Fruit fly (Drosophila melanogaster) whole organism, embryonic: ENCODE measurements around the gene CG4230.

ENCODE experiments used
- Adf1 ChIP-seq: fragments of 200-800 bp; sonication (Bioruptor generic); IDR thresholded peaks from 2 replicates; pipeline ENCODE4 v1.3.6; 2022; ENCODE audit warnings: missing biosample characterization, missing genetic modification characterization
- Blimp-1 ChIP-seq: fragments of 200-800 bp; sonication (Bioruptor generic); optimal IDR thresholded peaks from 3 replicates; lab custom pipeline; 2018; ENCODE audit warnings: missing biosample characterization, missing genetic modification characterization, mild to moderate bottlenecking, moderate library complexity, missing genetic modification reagents
- CG10979 ChIP-seq: fragments of 200-800 bp; sonication (Bioruptor generic); optimal IDR thresholded peaks from 2 replicates; lab custom pipeline; 2018; ENCODE audit warnings: missing biosample characterization, mild to moderate bottlenecking, missing genetic modification characterization, moderate library complexity
- CG11456 ChIP-seq: fragments of 200-800 bp; sonication (Bioruptor generic); IDR thresholded peaks from 3 replicates; pipeline ENCODE4 v1.3.6; 2022; ENCODE audit warnings: missing biosample characterization, missing genetic modification characterization
- CG12219 ChIP-seq: fragments of 200-800 bp; sonication (Bioruptor generic); optimal IDR thresholded peaks from 3 replicates; lab custom pipeline; 2018; ENCODE audit warnings: missing biosample characterization, mild to moderate bottlenecking, missing genetic modification characterization
- CG15514 ChIP-seq: fragments of 200-800 bp; sonication (Bioruptor generic); optimal IDR thresholded peaks from 3 replicates; lab custom pipeline; 2017; ENCODE audit warnings: missing biosample characterization, missing genetic modification characterization, mild to moderate bottlenecking, moderate library complexity, missing genetic modification reagents
- CG15601 ChIP-seq: fragments of 200-800 bp; sonication (Bioruptor generic); optimal IDR thresholded peaks from 3 replicates; lab custom pipeline; 2019; ENCODE audit warnings: missing biosample characterization, mild to moderate bottlenecking, missing genetic modification characterization, moderate library complexity
- CG2116 ChIP-seq: fragments of 200-800 bp; sonication (Bioruptor generic); optimal IDR thresholded peaks from 3 replicates; lab custom pipeline; 2018; ENCODE audit warnings: missing biosample characterization, mild to moderate bottlenecking, missing genetic modification characterization
- CG2202 ChIP-seq: fragments of 200-800 bp; sonication (Bioruptor generic); optimal IDR thresholded peaks from 2 replicates; lab custom pipeline; 2018; ENCODE audit warnings: missing biosample characterization, mild to moderate bottlenecking, missing genetic modification characterization
- CG30020 ChIP-seq: fragments of 200-800 bp; optimal IDR thresholded peaks from 2 replicates; lab custom pipeline; 2019; ENCODE audit warnings: missing biosample characterization, mild to moderate bottlenecking, missing genetic modification characterization, moderate library complexity
- CG3995 ChIP-seq: fragments of 200-800 bp; sonication (Bioruptor generic); optimal IDR thresholded peaks from 3 replicates; lab custom pipeline; 2016; ENCODE audit warnings: missing biosample characterization, missing genetic modification characterization
- CG5953 ChIP-seq: fragments of 200-800 bp; sonication (Bioruptor generic); IDR thresholded peaks from 2 replicates; pipeline ENCODE4 v1.3.6; 2022; ENCODE audit warnings: missing biosample characterization, missing genetic modification characterization
- CG6689 ChIP-seq: fragments of 200-800 bp; sonication (Bioruptor generic); IDR thresholded peaks from 2 replicates; pipeline ENCODE4 v1.3.6; 2022; ENCODE audit warnings: missing biosample characterization, missing genetic modification characterization
- CG8359 ChIP-seq: fragments of 200-800 bp; sonication (Bioruptor generic); optimal IDR thresholded peaks from 2 replicates; lab custom pipeline; 2017; ENCODE audit warnings: missing biosample characterization, mild to moderate bottlenecking, missing genetic modification characterization, borderline replicate concordance
- CoRest ChIP-seq: fragments of 200-800 bp; sonication (Bioruptor generic); optimal IDR thresholded peaks from 3 replicates; lab custom pipeline; 2018; ENCODE audit warnings: missing biosample characterization, mild to moderate bottlenecking, missing genetic modification characterization, moderate library complexity
- Dek ChIP-seq: fragments of 200-800 bp; sonication (Bioruptor generic); optimal IDR thresholded peaks from 3 replicates; lab custom pipeline; 2019; ENCODE audit warnings: missing biosample characterization, mild to moderate bottlenecking, missing genetic modification characterization, moderate library complexity
- Dip3 ChIP-seq: fragments of 200-800 bp; sonication (Bioruptor generic); optimal IDR thresholded peaks from 3 replicates; lab custom pipeline; 2016; ENCODE audit warnings: missing biosample characterization, missing genetic modification characterization
- Dp ChIP-seq: fragments of 200-800 bp; sonication (Bioruptor generic); optimal IDR thresholded peaks from 2 replicates; lab custom pipeline; 2018; ENCODE audit warnings: missing biosample characterization, mild to moderate bottlenecking, missing genetic modification characterization, moderate library complexity
- Dref ChIP-seq: fragments of 200-800 bp; sonication (Bioruptor generic); IDR thresholded peaks from 2 replicates; pipeline ENCODE4 v1.3.6; 2022; ENCODE audit warnings: missing biosample characterization, missing genetic modification characterization
- HLHmδ ChIP-seq: fragments of 200-800 bp; sonication (Bioruptor generic); optimal IDR thresholded peaks from 2 replicates; lab custom pipeline; 2018; ENCODE audit warnings: missing biosample characterization, mild to moderate bottlenecking, missing genetic modification characterization, moderate library complexity
- Hey ChIP-seq: fragments of 200-800 bp; sonication (Bioruptor generic); optimal IDR thresholded peaks from 3 replicates; lab custom pipeline; 2018; ENCODE audit warnings: missing biosample characterization, mild to moderate bottlenecking, missing genetic modification characterization
- Lhr ChIP-seq: fragments of 200-800 bp; sonication (Bioruptor generic); optimal IDR thresholded peaks from 3 replicates; lab custom pipeline; 2017; ENCODE audit warnings: mild to moderate bottlenecking, missing biosample characterization, missing genetic modification reagents, missing genetic modification characterization
- Med ChIP-seq: fragments of 200-800 bp; sonication (Bioruptor generic); peaks from one replicate; lab custom pipeline; 2016; ENCODE audit warnings: missing biosample characterization, missing genetic modification characterization, mild to moderate bottlenecking, inconsistent platforms, moderate library complexity
- Nf-YB ChIP-seq: fragments of 200-800 bp; sonication (Bioruptor generic); optimal IDR thresholded peaks from 3 replicates; lab custom pipeline; 2019; ENCODE audit warnings: missing biosample characterization, mild to moderate bottlenecking, missing genetic modification characterization, moderate library complexity
- Usf ChIP-seq: fragments of 200-800 bp; sonication (Bioruptor generic); optimal IDR thresholded peaks from 2 replicates; lab custom pipeline; 2017; ENCODE audit warnings: missing genotype, missing biosample characterization, missing genetic modification characterization
- abd-A ChIP-seq: fragments of 200-800 bp; sonication (Bioruptor generic); optimal IDR thresholded peaks from 3 replicates; lab custom pipeline; 2019; ENCODE audit warnings: missing biosample characterization, mild to moderate bottlenecking, missing genetic modification characterization, moderate library complexity
- aop ChIP-seq: fragments of 200-800 bp; sonication (Bioruptor generic); IDR thresholded peaks from 2 replicates; pipeline ENCODE4 v1.3.6; 2022; ENCODE audit warnings: missing biosample characterization, missing genetic modification characterization
- cato ChIP-seq: fragments of 200-800 bp; sonication (Bioruptor generic); optimal IDR thresholded peaks from 2 replicates; lab custom pipeline; 2016; ENCODE audit warnings: missing biosample characterization, missing genetic modification characterization, borderline replicate concordance
- caup ChIP-seq: fragments of 200-800 bp; sonication (Bioruptor generic); optimal IDR thresholded peaks from 3 replicates; lab custom pipeline; 2017; ENCODE audit warnings: missing biosample characterization, mild to moderate bottlenecking, missing genetic modification characterization, moderate library complexity; ENCODE audit not compliant: severe bottlenecking
- crol ChIP-seq: fragments of 200-800 bp; sonication (Bioruptor generic); IDR thresholded peaks from 2 replicates; pipeline ENCODE4 v1.3.6; 2022; ENCODE audit warnings: missing biosample characterization, missing genetic modification characterization
- cwo ChIP-seq: fragments of 200-800 bp; sonication (Bioruptor generic); optimal IDR thresholded peaks from 3 replicates; lab custom pipeline; 2017; ENCODE audit warnings: missing biosample characterization, missing genetic modification characterization, mild to moderate bottlenecking, moderate library complexity, missing genetic modification reagents
- dpn ChIP-seq, 2 experiments: fragments of 200-800 bp; sonication (Bioruptor generic); optimal IDR thresholded peaks; 3 replicates each; lab custom pipeline; 2016; ENCODE audit warnings: missing biosample characterization in 2 of 2, missing genetic modification characterization in 2 of 2
- ems ChIP-seq: fragments of 200-800 bp; sonication (Bioruptor generic); optimal IDR thresholded peaks from 3 replicates; lab custom pipeline; 2016; ENCODE audit warnings: missing biosample characterization, missing genetic modification characterization
- en ChIP-seq: fragments of 200-800 bp; sonication (Bioruptor generic); optimal IDR thresholded peaks from 2 replicates; lab custom pipeline; 2016; ENCODE audit warnings: missing biosample characterization, missing genetic modification characterization
- gce ChIP-seq: fragments of 200-800 bp; sonication (Bioruptor generic); IDR thresholded peaks from 3 replicates; pipeline ENCODE4 v1.3.6; 2022; ENCODE audit warnings: missing biosample characterization, missing genetic modification characterization
- ham ChIP-seq: fragments of 200-800 bp; sonication (Bioruptor generic); IDR thresholded peaks from 2 replicates; pipeline ENCODE4 v1.3.6; 2022; ENCODE audit warnings: missing biosample characterization, missing genetic modification characterization
- ind ChIP-seq: fragments of 200-800 bp; sonication (Bioruptor generic); optimal IDR thresholded peaks from 3 replicates; lab custom pipeline; 2016; ENCODE audit warnings: missing biosample characterization, missing genetic modification characterization
- insv ChIP-seq, 2 experiments: fragments of 200-800 bp; sonication (Bioruptor generic); optimal IDR thresholded peaks; 3 replicates each; lab custom pipeline; 2016 to 2018; ENCODE audit warnings: missing biosample characterization in 2 of 2, missing genetic modification characterization in 2 of 2
- knrl ChIP-seq: fragments of 200-800 bp; sonication (Bioruptor generic); IDR thresholded peaks from 3 replicates; pipeline ENCODE4 v1.3.6; 2022; ENCODE audit warnings: missing biosample characterization, missing genetic modification characterization; ENCODE audit not compliant: partially characterized antibody
- lov ChIP-seq, 2 experiments: fragments of 200-800 bp in 1 of 2; fragments of >200 bp in 1 of 2; sonication (Bioruptor generic) in 1 of 2; IDR thresholded peaks in 1 of 2; optimal IDR thresholded peaks in 1 of 2; 2 replicates in 1 of 2; 3 replicates in 1 of 2; pipeline versions ENCODE4 v1.3.6 to Lab custom; 2017 to 2022; ENCODE audit warnings: missing biosample characterization in 1 of 2, missing genetic modification characterization in 1 of 2
- mirr ChIP-seq: fragments of 200-800 bp; sonication (Bioruptor generic); optimal IDR thresholded peaks from 3 replicates; lab custom pipeline; 2018; ENCODE audit warnings: missing biosample characterization, mild to moderate bottlenecking, missing genetic modification characterization
- nerfin-2 ChIP-seq: fragments of 200-800 bp; sonication (Bioruptor generic); IDR thresholded peaks from 2 replicates; pipeline ENCODE4 v1.3.6; 2022; ENCODE audit warnings: missing biosample characterization, missing genetic modification characterization; ENCODE audit not compliant: partially characterized antibody
- p53 ChIP-seq: fragments of 200-800 bp; sonication (Bioruptor generic); optimal IDR thresholded peaks from 2 replicates; lab custom pipeline; 2016; ENCODE audit warnings: missing biosample characterization, missing genetic modification characterization
- sna ChIP-seq: fragments of 200-800 bp; sonication (Bioruptor generic); IDR thresholded peaks from 2 replicates; pipeline ENCODE4 v1.3.6; 2022; ENCODE audit warnings: missing biosample characterization, missing genetic modification characterization; ENCODE audit not compliant: partially characterized antibody
- stwl ChIP-seq: fragments of 200-800 bp; sonication (Bioruptor generic); optimal IDR thresholded peaks from 3 replicates; lab custom pipeline; 2018; ENCODE audit warnings: missing biosample characterization, mild to moderate bottlenecking, missing genetic modification characterization, moderate library complexity
- tll ChIP-seq, 2 experiments: fragments of 200-800 bp in 1 of 2; fragments of >200 bp in 1 of 2; sonication (Bioruptor generic) in 1 of 2; optimal IDR thresholded peaks; 2 replicates each; lab custom pipeline; 2017 to 2019; ENCODE audit warnings: missing biosample characterization in 2 of 2, missing genetic modification characterization in 2 of 2, mild to moderate bottlenecking in 1 of 2, moderate library complexity in 1 of 2
- tx ChIP-seq: fragments of 200-800 bp; sonication (Bioruptor generic); optimal IDR thresholded peaks from 2 replicates; lab custom pipeline; 2016; ENCODE audit warnings: missing biosample characterization, missing genetic modification characterization
- unc-4 ChIP-seq: fragments of 200-800 bp; sonication (Bioruptor generic); IDR thresholded peaks from 2 replicates; pipeline ENCODE4 v1.3.6; 2022; ENCODE audit warnings: missing biosample characterization, missing genetic modification characterization; ENCODE audit not compliant: partially characterized antibody

The CG4230 gene

DNA sequence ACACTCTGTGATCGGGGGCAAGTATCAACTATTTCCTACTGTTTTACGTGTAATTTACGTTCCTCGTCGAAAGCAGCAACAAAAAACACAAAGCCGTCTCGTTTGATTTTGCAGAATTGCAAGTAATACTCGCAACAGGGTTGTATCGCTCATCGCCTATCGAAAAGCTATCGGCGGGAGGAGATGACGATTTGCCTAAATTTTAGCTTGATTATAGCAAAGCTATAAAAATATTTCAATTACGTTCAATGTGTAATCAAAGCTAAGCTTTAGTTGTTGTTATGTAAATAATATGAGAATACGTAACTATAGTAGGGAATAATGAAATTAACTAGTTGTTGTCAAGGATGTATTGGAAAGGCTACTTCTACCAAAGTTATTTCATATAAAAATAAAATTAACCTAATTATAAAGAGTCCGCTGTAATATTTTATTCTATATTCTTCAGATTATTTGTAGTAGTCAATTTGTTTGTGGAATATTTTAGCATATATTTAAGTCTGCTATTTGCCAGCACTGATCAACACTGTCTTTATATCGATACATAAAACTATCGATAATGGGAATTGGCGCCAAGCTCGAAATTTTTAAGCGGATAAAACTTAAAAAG is 36.3 kb upstream of the CG4230 start, which contains the start of gene Rpn11 (continued):
- TF ChIP-seq caup (GFP tag; lab: Kevin White, UChicago) (peak; percentile 29), gce (GFP tag; lab: Robert Waterston, UW) (no peak), sna (GFP tag; lab: Robert Waterston, UW) (no peak), CG10979 (tag; lab: Kevin White, UChicago) (peak; percentile 49), aop (GFP tag; lab: Robert Waterston, UW) (no peak), HLHmδ (no peak), Blimp-1 (GFP tag; lab: Kevin White, UChicago) (peak; percentile 56), CG12219 (GFP tag; lab: Kevin White, UChicago) (no peak), stwl (tag; lab: Kevin White, UChicago) (peak; percentile 43), ems (GFP tag; lab: Kevin White, UChicago) (peak; percentile 13), mirr (GFP tag; lab: Kevin White, UChicago) (peak; percentile 8), cwo (GFP tag; lab: Kevin White, UChicago) (peak; percentile 27), knrl (GFP tag; lab: Robert Waterston, UW) (peak; percentile 39; the same call in 2 of the 3 replicates), abd-A (no peak), Dref (GFP tag; lab: Robert Waterston, UW) (peak; percentile 77), ind (GFP tag; lab: Kevin White, UChicago) (peak; percentile 54), CG11456 (GFP tag; lab: Robert Waterston, UW) (no peak; the same call in 2 of the 3 replicates), unc-4 (peak; percentile 38; the same call in 1 of the 2 replicates), Med (GFP tag; lab: Kevin White, UChicago) (peak; percentile 81), CG5953 (GFP tag; lab: Robert Waterston, UW) (no peak), CG3995 (peak; percentile 39), tll (GFP tag; optimal IDR thresholded peaks at IDR 0.05; lab: Kevin White, UChicago) (no peak), crol (GFP tag; lab: Robert Waterston, UW) (no peak), nerfin-2 (no peak), lov (optimal IDR thresholded peaks at IDR 0.05; lab: Kevin White, UChicago) (no peak), lov (GFP tag; IDR thresholded peaks at IDR 0.05; lab: Robert Waterston, UW) (no peak), Usf (GFP tag; lab: Kevin White, UChicago) (peak; percentile 7), Dek (tag; lab: Kevin White, UChicago) (peak; percentile 59), Hey (tag; lab: Kevin White, UChicago) (no peak), Nf-YB (GFP tag; lab: Kevin White, UChicago) (peak; percentile 37), insv (GFP tag; optimal IDR thresholded peaks at IDR 0.05; lab: Kevin White, UChicago) (no peak), Adf1 (no peak), CoRest (tag; lab: Kevin White, UChicago) (peak; percentile 84), tx (GFP tag; lab: Kevin White, UChicago) (peak; percentile 41), CG30020 (peak; percentile 65), en (GFP tag; lab: Kevin White, UChicago) (no peak), ham (GFP tag; lab: Robert Waterston, UW) (no peak), Dp (GFP tag; lab: Kevin White, UChicago) (peak; percentile 87), p53 (GFP tag; lab: Kevin White, UChicago) (no peak), CG8359 (GFP tag; lab: Kevin White, UChicago) (peak; percentile 8), CG6689 (GFP tag; lab: Robert Waterston, UW) (peak; percentile 35), cato (GFP tag; lab: Kevin White, UChicago) (peak; percentile 46), CG15514 (GFP tag; lab: Kevin White, UChicago) (peak; percentile 30), CG2116 (GFP tag; lab: Kevin White, UChicago) (peak; percentile 99), Lhr (peak; percentile 43), CG15601 (tag; lab: Kevin White, UChicago) (peak; percentile 56), dpn (GFP tag; optimal IDR thresholded peaks at IDR 0.05; lab: Kevin White, UChicago) (peak; percentile 51 to 75), CG2202 (tag; lab: Kevin White, UChicago) (no peak), Dip3 (GFP tag; lab: Kevin White, UChicago) (peak; percentile 34)
